Fruit fly (Drosophila melanogaster) whole organism, embryonic: ENCODE results near the gene hbt.

ENCODE experiments used
- ATbp ChIP-seq: fragments of 200-800 bp; sonication (Bioruptor generic); optimal IDR thresholded peaks from 2 replicates; lab custom pipeline; 2017; ENCODE audit warnings: missing biosample characterization, mild to moderate bottlenecking, missing genetic modification characterization, missing genetic modification reagents
- Asciz ChIP-seq: fragments of 200-800 bp; sonication (Bioruptor generic); optimal IDR thresholded peaks from 2 replicates; lab custom pipeline; 2017; ENCODE audit warnings: missing biosample characterization, mild to moderate bottlenecking, missing genetic modification characterization, missing genetic modification reagents
- B-H2 ChIP-seq: fragments of 200-800 bp; sonication (Bioruptor generic); optimal IDR thresholded peaks from 2 replicates; lab custom pipeline; 2018; ENCODE audit warnings: missing biosample characterization, mild to moderate bottlenecking, missing genetic modification characterization
- Blimp-1 ChIP-seq: fragments of 200-800 bp; sonication (Bioruptor generic); optimal IDR thresholded peaks from 3 replicates; lab custom pipeline; 2018; ENCODE audit warnings: missing biosample characterization, missing genetic modification characterization, mild to moderate bottlenecking, moderate library complexity, missing genetic modification reagents
- BtbVII ChIP-seq: fragments of 200-800 bp; sonication (Bioruptor generic); optimal IDR thresholded peaks from 3 replicates; lab custom pipeline; 2017; ENCODE audit warnings: missing biosample characterization, mild to moderate bottlenecking, missing genetic modification characterization
- CG10565 ChIP-seq: fragments of 200-800 bp; sonication (Bioruptor generic); optimal IDR thresholded peaks from 3 replicates; lab custom pipeline; 2016; ENCODE audit warnings: missing biosample characterization, mild to moderate bottlenecking, missing genetic modification characterization
- CG11093 ChIP-seq: fragments of 200-800 bp; sonication (Bioruptor generic); IDR thresholded peaks from 3 replicates; pipeline ENCODE4 v1.3.6; 2022; ENCODE audit warnings: missing biosample characterization, missing genetic modification characterization
- CG12071 ChIP-seq: fragments of 200-800 bp; sonication (Bioruptor generic); optimal IDR thresholded peaks from 3 replicates; lab custom pipeline; 2018; ENCODE audit warnings: missing biosample characterization, mild to moderate bottlenecking, missing genetic modification characterization
- CG15269 ChIP-seq: fragments of 200-800 bp; sonication (Bioruptor generic); optimal IDR thresholded peaks from 2 replicates; lab custom pipeline; 2018; ENCODE audit warnings: missing biosample characterization, mild to moderate bottlenecking, missing genetic modification characterization, moderate library complexity
- CG16813 ChIP-seq: fragments of 200-800 bp; sonication (Bioruptor generic); IDR thresholded peaks from 3 replicates; pipeline ENCODE4 v1.3.6; 2022; ENCODE audit warnings: missing biosample characterization, missing genetic modification characterization; ENCODE audit not compliant: partially characterized antibody
- CG18262 ChIP-seq: fragments of 200-800 bp; optimal IDR thresholded peaks from 3 replicates; lab custom pipeline; 2019; ENCODE audit warnings: missing biosample characterization, mild to moderate bottlenecking, missing genetic modification characterization, moderate library complexity
- CG18476 ChIP-seq: fragments of 200-800 bp; sonication (Bioruptor generic); optimal IDR thresholded peaks from 2 replicates; lab custom pipeline; 2016; ENCODE audit warnings: missing biosample characterization, mild to moderate bottlenecking, missing genetic modification characterization
- CG31441 ChIP-seq: fragments of 200-800 bp; sonication (Bioruptor generic); IDR thresholded peaks from 2 replicates; pipeline ENCODE4 v1.3.6; 2022; ENCODE audit warnings: missing biosample characterization, missing genetic modification characterization
- CG32532 ChIP-seq: fragments of 200-800 bp; sonication (Bioruptor generic); IDR thresholded peaks from 2 replicates; pipeline ENCODE4 v1.3.6; 2022; ENCODE audit warnings: missing biosample characterization, missing genetic modification characterization
- CG3847 ChIP-seq: fragments of 200-800 bp; sonication (Bioruptor generic); IDR thresholded peaks from 2 replicates; pipeline ENCODE4 v1.3.6; 2022; ENCODE audit warnings: missing biosample characterization, missing genetic modification characterization
- CG5180 ChIP-seq: fragments of 200-800 bp; sonication (Bioruptor generic); optimal IDR thresholded peaks from 3 replicates; lab custom pipeline; 2017; ENCODE audit warnings: missing biosample characterization, missing genetic modification characterization, mild to moderate bottlenecking, moderate library complexity, missing genetic modification reagents
- CG6175 ChIP-seq: fragments of 200-800 bp; sonication (Bioruptor generic); IDR thresholded peaks from 3 replicates; pipeline ENCODE4 v1.3.6; 2022; ENCODE audit warnings: missing biosample characterization, missing genetic modification characterization
- CG6254 ChIP-seq: fragments of 200-800 bp; sonication (Bioruptor generic); optimal IDR thresholded peaks from 3 replicates; lab custom pipeline; 2017; ENCODE audit warnings: mild to moderate bottlenecking, missing biosample characterization, missing genetic modification reagents, missing genetic modification characterization
- CG6272 ChIP-seq: fragments of 200-800 bp; sonication (Bioruptor generic); IDR thresholded peaks from 2 replicates; pipeline ENCODE4 v1.3.6; 2022; ENCODE audit warnings: missing biosample characterization, missing genetic modification characterization
- CG7271 ChIP-seq: fragments of 200-800 bp; sonication (Bioruptor generic); optimal IDR thresholded peaks from 2 replicates; lab custom pipeline; 2018; ENCODE audit warnings: missing biosample characterization, mild to moderate bottlenecking, missing genetic modification characterization, moderate library complexity
- CG7357 ChIP-seq: fragments of 200-800 bp; sonication (Bioruptor generic); IDR thresholded peaks from 3 replicates; pipeline ENCODE4 v1.3.6; 2022; ENCODE audit warnings: missing biosample characterization, missing genetic modification characterization
- CG7372 ChIP-seq: fragments of 200-800 bp; sonication (Bioruptor generic); IDR thresholded peaks from 2 replicates; pipeline ENCODE4 v1.3.6; 2022; ENCODE audit warnings: missing biosample characterization, missing genetic modification characterization
- CG7786 ChIP-seq: fragments of 200-800 bp; sonication (Bioruptor generic); optimal IDR thresholded peaks from 2 replicates; lab custom pipeline; 2016; ENCODE audit warnings: missing biosample characterization, missing genetic modification characterization
- CG7839 ChIP-seq: fragments of 200-800 bp; sonication (Bioruptor generic); optimal IDR thresholded peaks from 3 replicates; lab custom pipeline; 2018; ENCODE audit warnings: missing biosample characterization, mild to moderate bottlenecking, missing genetic modification characterization, moderate library complexity
- CG9215 ChIP-seq: fragments of 200-800 bp; sonication (Bioruptor generic); IDR thresholded peaks from 2 replicates; pipeline ENCODE4 v1.3.6; 2022; ENCODE audit warnings: missing biosample characterization, missing genetic modification characterization
- CoRest ChIP-seq: fragments of 200-800 bp; sonication (Bioruptor generic); optimal IDR thresholded peaks from 3 replicates; lab custom pipeline; 2018; ENCODE audit warnings: missing biosample characterization, mild to moderate bottlenecking, missing genetic modification characterization, moderate library complexity
- Elba2 ChIP-seq: fragments of 200-800 bp; sonication (Bioruptor generic); optimal IDR thresholded peaks from 3 replicates; lab custom pipeline; 2016; ENCODE audit warnings: missing biosample characterization, missing genetic modification characterization
- Hr3 ChIP-seq: fragments of 200-800 bp; sonication (Bioruptor generic); optimal IDR thresholded peaks from 3 replicates; lab custom pipeline; 2016; ENCODE audit warnings: missing biosample characterization, missing genetic modification characterization
- Hr78 ChIP-seq, 2 experiments: fragments of 200-800 bp in 1 of 2; fragments of >200 bp in 1 of 2; sonication (Bioruptor generic) in 1 of 2; optimal IDR thresholded peaks; 2 replicates each; lab custom pipeline; 2017 to 2019; ENCODE audit warnings: missing biosample characterization in 2 of 2, missing genetic modification characterization in 2 of 2, mild to moderate bottlenecking in 1 of 2, moderate library complexity in 1 of 2
- Stat92E ChIP-seq, 3 experiments: fragments of >200 bp in 2 of 3; fragments of 200-800 bp in 1 of 3; sonication (Bioruptor generic) in 1 of 3; optimal IDR thresholded peaks; 2 replicates each; lab custom pipeline; 2017 to 2019; ENCODE audit warnings: missing biosample characterization in 3 of 3, missing genetic modification characterization in 3 of 3, mild to moderate bottlenecking in 1 of 3, moderate library complexity in 1 of 3
- TFAM ChIP-seq: fragments of 200-800 bp; sonication (Bioruptor generic); optimal IDR thresholded peaks from 2 replicates; lab custom pipeline; 2017; ENCODE audit warnings: missing biosample characterization, missing genetic modification characterization, inconsistent platforms
- Tbp ChIP-seq: fragments of >200 bp; optimal IDR thresholded peaks from 2 replicates; lab custom pipeline; 2018; ENCODE audit warnings: missing biosample characterization, missing genetic modification characterization
- Xrp1 ChIP-seq: fragments of 200-800 bp; sonication (Bioruptor generic); IDR thresholded peaks from 2 replicates; pipeline ENCODE4 v1.3.6; 2022; ENCODE audit warnings: missing biosample characterization, missing genetic modification characterization
- ash1 ChIP-seq: fragments of 200-800 bp; sonication (Bioruptor generic); optimal IDR thresholded peaks from 2 replicates; lab custom pipeline; 2018; ENCODE audit warnings: missing biosample characterization, mild to moderate bottlenecking, missing genetic modification characterization
- cato ChIP-seq: fragments of 200-800 bp; sonication (Bioruptor generic); optimal IDR thresholded peaks from 2 replicates; lab custom pipeline; 2016; ENCODE audit warnings: missing biosample characterization, missing genetic modification characterization, borderline replicate concordance
- emc ChIP-seq: fragments of 200-800 bp; sonication (Bioruptor generic); optimal IDR thresholded peaks from 2 replicates; lab custom pipeline; 2016; ENCODE audit warnings: missing biosample characterization, missing genetic modification characterization
- ftz-f1 ChIP-seq: fragments of 200-800 bp; sonication (Bioruptor generic); optimal IDR thresholded peaks from 2 replicates; lab custom pipeline; 2016; ENCODE audit warnings: missing biosample characterization, missing genetic modification characterization
- gem ChIP-seq: fragments of 200-800 bp; sonication (Bioruptor generic); optimal IDR thresholded peaks from 2 replicates; lab custom pipeline; 2019; ENCODE audit warnings: missing biosample characterization, mild to moderate bottlenecking, missing genetic modification characterization, moderate library complexity
- gro ChIP-seq: fragments of 200-800 bp; sonication (Bioruptor generic); optimal IDR thresholded peaks from 2 replicates; lab custom pipeline; 2016; ENCODE audit warnings: missing biosample characterization, missing genetic modification characterization
- gsb-n ChIP-seq: fragments of 200-800 bp; sonication (Bioruptor generic); optimal IDR thresholded peaks from 3 replicates; lab custom pipeline; 2018; ENCODE audit warnings: missing biosample characterization, mild to moderate bottlenecking, missing genetic modification characterization
- jumu ChIP-seq: fragments of 200-800 bp; sonication (Bioruptor generic); optimal IDR thresholded peaks from 3 replicates; lab custom pipeline; 2016; ENCODE audit warnings: missing biosample characterization, missing genetic modification characterization
- pho ChIP-seq: fragments of 200-800 bp; sonication (Bioruptor generic); optimal IDR thresholded peaks from 2 replicates; lab custom pipeline; 2016; ENCODE audit warnings: missing biosample characterization, missing genetic modification characterization
- pnt ChIP-seq: fragments of 200-800 bp; sonication (Bioruptor generic); optimal IDR thresholded peaks from 3 replicates; lab custom pipeline; 2016; ENCODE audit warnings: missing biosample characterization, missing genetic modification characterization
- pzg ChIP-seq: fragments of 200-800 bp; sonication (Bioruptor generic); optimal IDR thresholded peaks from 3 replicates; lab custom pipeline; 2018; ENCODE audit warnings: missing biosample characterization, mild to moderate bottlenecking, missing genetic modification characterization, moderate library complexity
- run ChIP-seq: fragments of 200-800 bp; sonication (Bioruptor generic); optimal IDR thresholded peaks from 3 replicates; lab custom pipeline; 2018; ENCODE audit warnings: missing biosample characterization, mild to moderate bottlenecking, missing genetic modification characterization
- seq ChIP-seq: fragments of 200-800 bp; sonication (Bioruptor generic); IDR thresholded peaks from 2 replicates; pipeline ENCODE4 v1.3.6; 2022; ENCODE audit warnings: missing biosample characterization, missing genetic modification characterization
- sisA ChIP-seq: fragments of 200-800 bp; sonication (Bioruptor generic); IDR thresholded peaks from 2 replicates; pipeline ENCODE4 v1.3.6; 2022; ENCODE audit warnings: missing biosample characterization, missing genetic modification characterization
- tio ChIP-seq: fragments of 200-800 bp; sonication (Bioruptor generic); optimal IDR thresholded peaks from 2 replicates; lab custom pipeline; 2017; ENCODE audit warnings: missing biosample characterization, missing genetic modification characterization, inconsistent platforms
- toy ChIP-seq: fragments of 200-800 bp; sonication (Bioruptor generic); IDR thresholded peaks from 2 replicates; pipeline ENCODE4 v1.3.6; 2022; ENCODE audit warnings: missing biosample characterization, missing genetic modification characterization
- tup ChIP-seq: fragments of 200-800 bp; sonication (Bioruptor generic); optimal IDR thresholded peaks from 2 replicates; lab custom pipeline; 2016; ENCODE audit warnings: missing biosample characterization, mild to moderate bottlenecking, missing genetic modification characterization, moderate library complexity
- unc-4 ChIP-seq: fragments of 200-800 bp; sonication (Bioruptor generic); IDR thresholded peaks from 2 replicates; pipeline ENCODE4 v1.3.6; 2022; ENCODE audit warnings: missing biosample characterization, missing genetic modification characterization; ENCODE audit not compliant: partially characterized antibody

hbt gene

dm6 chr2L:13370762-13371161, 39.8 kb upstream of the hbt start, which contains the start of gene ND-B22 (continued):
- no peak for TF ChIP-seq Asciz
- TF ChIP-seq Tbp (GFP tag; lab: Kevin White, UChicago), result no peak
- peak; percentile 57 for TF ChIP-seq CG32532 (GFP tag; lab: Robert Waterston, UW)
- TF ChIP-seq cato (GFP tag; lab: Kevin White, UChicago), result no peak
- peak; percentile 39; the same call in 1 of the 2 replicates for TF ChIP-seq CG31441 (GFP tag; lab: Robert Waterston, UW)
- TF ChIP-seq run (tag; lab: Kevin White, UChicago), result peak; percentile 12
- no peak for TF ChIP-seq Stat92E (GFP tag; optimal IDR thresholded peaks at IDR 0.05; lab: Kevin White, UChicago)
- peak; percentile 32 for TF ChIP-seq gro
- no peak for TF ChIP-seq toy (GFP tag; lab: Robert Waterston, UW)
- TF ChIP-seq CG6272 (GFP tag; lab: Robert Waterston, UW), result no peak
- no peak for TF ChIP-seq CG11093 (GFP tag; lab: Robert Waterston, UW)
- TF ChIP-seq Hr78 (GFP tag; optimal IDR thresholded peaks at IDR 0.05; lab: Kevin White, UChicago), result no peak
- no peak for TF ChIP-seq jumu
- TF ChIP-seq ash1 (GFP tag; lab: Kevin White, UChicago), result no peak
- TF ChIP-seq Hr3, result peak; percentile 3
- no peak for TF ChIP-seq TFAM
- no peak for TF ChIP-seq ATbp (GFP tag; lab: Kevin White, UChicago)
- TF ChIP-seq gem (tag; lab: Kevin White, UChicago), result peak; percentile 43
- peak; percentile 30 for TF ChIP-seq CG15269
- no peak for TF ChIP-seq CG7271 (tag; lab: Kevin White, UChicago)
- no peak for TF ChIP-seq sisA (GFP tag; lab: Robert Waterston, UW)
- no peak for TF ChIP-seq BtbVII (GFP tag; lab: Kevin White, UChicago)
- no peak for TF ChIP-seq CG6175 (GFP tag; lab: Robert Waterston, UW)
- no peak for TF ChIP-seq CG12071 (GFP tag; lab: Kevin White, UChicago)
- TF ChIP-seq unc-4 (GFP tag; lab: Robert Waterston, UW), result no peak
- no peak for TF ChIP-seq emc (GFP tag; lab: Kevin White, UChicago)
- peak; percentile 41 for TF ChIP-seq CG7839
- TF ChIP-seq CG9215 (GFP tag; lab: Robert Waterston, UW), result no peak
- peak; percentile 5 for TF ChIP-seq CG7786 (GFP tag; lab: Kevin White, UChicago)
- TF ChIP-seq pzg, result peak; percentile 76
- TF ChIP-seq pnt (GFP tag; lab: Kevin White, UChicago), result no peak
- TF ChIP-seq CG6254 (GFP tag; lab: Kevin White, UChicago), result no peak
- peak; percentile 83 for TF ChIP-seq CG3847 (GFP tag; lab: Robert Waterston, UW)
- no peak for TF ChIP-seq ftz-f1 (GFP tag; lab: Kevin White, UChicago)
- no peak for TF ChIP-seq CG7372 (GFP tag; lab: Robert Waterston, UW)
- no peak for TF ChIP-seq Elba2
- peak; percentile 1 for TF ChIP-seq CG18476 (GFP tag; lab: Kevin White, UChicago)
- TF ChIP-seq CG7357 (GFP tag; lab: Robert Waterston, UW), result no peak
- TF ChIP-seq seq, result no peak
- no peak for TF ChIP-seq CG5180
- TF ChIP-seq Xrp1, result no peak; the same call in 1 of the 2 replicates
- TF ChIP-seq pho (GFP tag; lab: Kevin White, UChicago), result no peak
- TF ChIP-seq Blimp-1 (GFP tag; lab: Kevin White, UChicago), result no peak
- peak; percentile 21; the same call in 1 of the 3 replicates for TF ChIP-seq CG16813 (GFP tag; lab: Robert Waterston, UW)
- peak; percentile 5 for TF ChIP-seq tup (GFP tag; lab: Kevin White, UChicago)
- TF ChIP-seq gsb-n (tag; lab: Kevin White, UChicago), result no peak
- no peak for TF ChIP-seq tio (GFP tag; lab: Kevin White, UChicago)
- peak; percentile 88 for TF ChIP-seq B-H2
- TF ChIP-seq CoRest, result peak; percentile 6
- TF ChIP-seq CG10565 (GFP tag; lab: Kevin White, UChicago), result no peak
- TF ChIP-seq CG18262 (tag; lab: Kevin White, UChicago), result peak; percentile 27
